Worm (Caenorhabditis elegans): Measurements from ENCODE around the gene str-206.
A peak's percentile ranks its signal among the peaks of the same experiment; 100 is the strongest.

Gene str-206

ce11 chrV:6214465-6214864 lies 3.5 kb upstream of the str-206 start (continued):
- TF ChIP-seq ceh-40 (GFP tag; IDR thresholded peaks at IDR 0.05), result no peak
- TF ChIP-seq Y53F4B.3 (GFP tag; IDR thresholded peaks at IDR 0.05), result no peak
- no peak for TF ChIP-seq Y79H2A.3 (GFP tag; conservative IDR thresholded peaks at IDR 0.05)
- no peak for TF ChIP-seq hmg-20 (GFP tag; IDR thresholded peaks at IDR 0.05)
- no peak for TF ChIP-seq F55B11.4 (tag; optimal IDR thresholded peaks at IDR 0.05; ENCODE audit: borderline replicate concordance, insufficient read depth)
- peak; percentile 76 for TF ChIP-seq D2030.7 (GFP tag; IDR thresholded peaks at IDR 0.05)
- no peak for TF ChIP-seq dpff-1 (tag; optimal IDR thresholded peaks at IDR 0.05)
- no peak for TF ChIP-seq F39B2.1 (GFP tag; IDR thresholded peaks at IDR 0.05)
- no peak for TF ChIP-seq tbx-9 (tag; optimal IDR thresholded peaks at IDR 0.05; ENCODE audit: borderline replicate concordance)
- no peak for TF ChIP-seq ZK185.1 (tag; optimal IDR thresholded peaks at IDR 0.05; ENCODE audit: poor library complexity, severe bottlenecking)
- no peak for TF ChIP-seq repo-1 (tag; optimal IDR thresholded peaks at IDR 0.05)
- no peak for TF ChIP-seq F57C9.4 (tag; optimal IDR thresholded peaks at IDR 0.05)
- TF ChIP-seq efl-1 (GFP tag; optimal IDR thresholded peaks at IDR 0.05), result peak; percentile 94
- peak; percentile 99 for TF ChIP-seq madf-8 (GFP tag; conservative IDR thresholded peaks at IDR 0.05)
- no peak for TF ChIP-seq lag-1 (GFP tag; IDR thresholded peaks at IDR 0.05)
- no peak for TF ChIP-seq lsy-27 (tag; optimal IDR thresholded peaks at IDR 0.05; ENCODE audit: borderline replicate concordance, insufficient read depth)
- TF ChIP-seq F23B12.7 (tag; optimal IDR thresholded peaks at IDR 0.05; ENCODE audit: insufficient read depth), result peak; percentile 22
- no peak for TF ChIP-seq him-1 (tag; optimal IDR thresholded peaks at IDR 0.05)
- no peak for TF ChIP-seq F22D6.2 (tag; optimal IDR thresholded peaks at IDR 0.05)
- no peak for TF ChIP-seq ztf-25 (GFP tag; IDR thresholded peaks at IDR 0.05)
- peak; percentile 67 for TF ChIP-seq dpl-1 (GFP tag; optimal IDR thresholded peaks at IDR 0.05)
- no peak for TF ChIP-seq chd-7 (tag; optimal IDR thresholded peaks at IDR 0.05)
- TF ChIP-seq tlf-1 (GFP tag; optimal IDR thresholded peaks at IDR 0.05), result peak; percentile 6
- no peak for TF ChIP-seq ztf-3 (GFP tag; optimal IDR thresholded peaks at IDR 0.05)
- TF ChIP-seq lin-35 (GFP tag; optimal IDR thresholded peaks at IDR 0.05), result no peak
- no peak for TF ChIP-seq nfya-1 (tag; optimal IDR thresholded peaks at IDR 0.05; ENCODE audit: borderline replicate concordance, insufficient read depth)
- TF ChIP-seq ceh-91 (GFP tag; IDR thresholded peaks at IDR 0.05), result peak; percentile 81
- no peak for TF ChIP-seq ztf-6 (GFP tag; IDR thresholded peaks at IDR 0.05)
- no peak for TF ChIP-seq K11D2.4 (GFP tag; IDR thresholded peaks at IDR 0.05)
- TF ChIP-seq snpc-3.4 (tag; optimal IDR thresholded peaks at IDR 0.05), result peak; percentile 63
- TF ChIP-seq nhr-80 (tag; optimal IDR thresholded peaks at IDR 0.05), result no peak
- TF ChIP-seq let-607 (tag; optimal IDR thresholded peaks at IDR 0.05), result no peak
- TF ChIP-seq attf-5 (GFP tag; optimal IDR thresholded peaks at IDR 0.05), result no peak
- no peak for TF ChIP-seq T26A5.8 (tag; optimal IDR thresholded peaks at IDR 0.05)
- no peak for TF ChIP-seq egl-44 (GFP tag; IDR thresholded peaks at IDR 0.05)
- TF ChIP-seq B0261.1 (tag; optimal IDR thresholded peaks at IDR 0.05), result no peak
- peak; percentile 33 for TF ChIP-seq snpc-1.3 (tag; optimal IDR thresholded peaks at IDR 0.05; ENCODE audit: insufficient read depth)
- TF ChIP-seq ztf-22 (GFP tag; optimal IDR thresholded peaks at IDR 0.05), result no peak
- TF ChIP-seq madf-6 (GFP tag; IDR thresholded peaks at IDR 0.05), result peak; percentile 99
- no peak for TF ChIP-seq fkh-3 (tag; optimal IDR thresholded peaks at IDR 0.05)
- 0 out of 2 replicates have a peak, but pooled peaks have one; percentile 47 for TF ChIP-seq rcor-1 (GFP tag; IDR thresholded peaks at IDR 0.05)
- no peak for TF ChIP-seq aptf-3 (GFP tag; IDR thresholded peaks at IDR 0.05)
- no peak for TF ChIP-seq unc-130 (GFP tag; optimal IDR thresholded peaks at IDR 0.05)
- TF ChIP-seq hrde-1 (tag; optimal IDR thresholded peaks at IDR 0.05; ENCODE audit: borderline replicate concordance), result no peak
- TF ChIP-seq lin-54 (GFP tag; optimal IDR thresholded peaks at IDR 0.05), result peak; percentile 69
- TF ChIP-seq lin-26 (GFP tag; IDR thresholded peaks at IDR 0.05), result no peak
- peak; percentile 95 for TF ChIP-seq lsl-1 (GFP tag; optimal IDR thresholded peaks at IDR 0.05)
- no peak for TF ChIP-seq zim-3 (tag; optimal IDR thresholded peaks at IDR 0.05)

Data from whole organism, young adult.